Fruit fly (Drosophila melanogaster): ENCODE results near the gene CG8500.

The CG8500 gene

DNA sequence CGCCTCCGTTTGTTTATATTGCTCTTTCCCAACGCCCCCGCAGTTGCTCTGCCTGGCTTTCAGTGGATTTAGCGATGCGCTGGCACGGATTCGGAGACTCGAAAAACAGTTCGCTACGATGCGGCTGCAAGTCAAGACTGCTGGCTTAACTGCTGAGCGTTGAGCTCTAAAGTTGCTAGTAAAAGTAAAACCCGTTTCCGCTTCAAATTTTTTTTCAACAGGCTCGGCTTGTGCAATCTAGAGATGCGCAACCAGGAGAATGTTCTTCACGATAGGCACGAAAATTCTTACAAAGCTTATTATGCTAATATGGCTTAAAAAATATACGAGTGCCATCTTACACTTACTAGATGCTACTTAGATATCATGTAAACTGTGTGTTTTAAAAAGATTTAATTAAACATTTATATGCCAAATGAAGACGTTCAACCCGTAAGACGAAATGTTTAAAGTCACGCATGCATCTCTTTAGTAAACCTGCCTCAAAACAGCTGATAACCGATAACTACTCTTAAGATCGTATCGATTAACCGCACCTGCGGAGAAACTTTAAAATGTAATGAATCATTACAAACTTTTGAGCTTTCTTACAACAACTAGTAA is 37.1 kb upstream of the CG8500 start, which contains the start of gene CG12948 (continued):
- TF ChIP-seq CG3163 (GFP tag; optimal IDR thresholded peaks at IDR 0.05) (no peak), esg (GFP tag; conservative IDR thresholded peaks at IDR 0.05) (peak; percentile 42), B-H2 (GFP tag; optimal IDR thresholded peaks at IDR 0.05) (peak; percentile 66), HHEX (GFP tag; optimal IDR thresholded peaks at IDR 0.05) (no peak), CG11398 (GFP tag; optimal IDR thresholded peaks at IDR 0.05) (no peak), CG15696 (tag; optimal IDR thresholded peaks at IDR 0.05) (peak; percentile 57), Hand (GFP tag; optimal IDR thresholded peaks at IDR 0.05) (no peak), mld (GFP tag; IDR thresholded peaks at IDR 0.05; ENCODE audit: partially characterized antibody) (peak; percentile 79; the same call in 1 of the 3 replicates), CG32772 (GFP tag; IDR thresholded peaks at IDR 0.05) (no peak; the same call in 1 of the 2 replicates), Hmx (GFP tag; optimal IDR thresholded peaks at IDR 0.05) (no peak), CG9437 (GFP tag; optimal IDR thresholded peaks at IDR 0.05) (peak; percentile 30), Hmr (GFP tag; optimal IDR thresholded peaks at IDR 0.05) (no peak), usp (GFP tag; optimal IDR thresholded peaks at IDR 0.05) (no peak), CG34376 (GFP tag; optimal IDR thresholded peaks at IDR 0.05) (peak; percentile 63), Xbp1 (GFP tag; optimal IDR thresholded peaks at IDR 0.05) (peak; percentile 55), CG12155 (GFP tag; optimal IDR thresholded peaks at IDR 0.05) (peak; percentile 39), CG42726 (GFP tag; IDR thresholded peaks at IDR 0.05; ENCODE audit: partially characterized antibody) (0 out of 2 replicates have a peak, but pooled peaks have one; percentile 19), Ada2b (GFP tag; IDR thresholded peaks at IDR 0.05) (no peak), Chrac-16 (GFP tag; optimal IDR thresholded peaks at IDR 0.05) (peak; percentile 36), unc-4 (GFP tag; IDR thresholded peaks at IDR 0.05; ENCODE audit: partially characterized antibody) (peak; percentile 94), CG6813 (GFP tag; optimal IDR thresholded peaks at IDR 0.05) (no peak), NFAT (GFP tag; IDR thresholded peaks at IDR 0.05) (peak; percentile 64), vfl (GFP tag; optimal IDR thresholded peaks at IDR 0.05) (peak; percentile 39), ac (GFP tag; optimal IDR thresholded peaks at IDR 0.05) (no peak), CG33557 (GFP tag; optimal IDR thresholded peaks at IDR 0.05) (peak; percentile 60), CG9932 (GFP tag; IDR thresholded peaks at IDR 0.05) (peak; percentile 77), CG10979 (tag; optimal IDR thresholded peaks at IDR 0.05) (peak; percentile 35), Hr51 (GFP tag; optimal IDR thresholded peaks at IDR 0.05) (peak in 1 of 2 experiments; percentile 36), CG7963 (GFP tag; IDR thresholded peaks at IDR 0.05; ENCODE audit: partially characterized antibody) (peak; percentile 66; the same call in 2 of the 3 replicates), Fer3 (tag; optimal IDR thresholded peaks at IDR 0.05) (peak; percentile 55), btn (GFP tag; optimal IDR thresholded peaks at IDR 0.05) (no peak), Atf6 (GFP tag; IDR thresholded peaks at IDR 0.05) (peak; percentile 31; the same call in 1 of the 2 replicates), dpn (GFP tag; optimal IDR thresholded peaks at IDR 0.05) (peak; percentile 46 to 52), ttk (GFP tag; IDR thresholded peaks at IDR 0.05) (no peak), CG5245 (GFP tag; optimal IDR thresholded peaks at IDR 0.05) (peak; percentile 25), PHDP (tag; optimal IDR thresholded peaks at IDR 0.05) (peak; percentile 64), Dek (tag; optimal IDR thresholded peaks at IDR 0.05) (no peak), salm (tag; optimal IDR thresholded peaks at IDR 0.05) (no peak), Neu2 (GFP tag; optimal IDR thresholded peaks at IDR 0.05; ENCODE audit: borderline replicate concordance) (no peak), stc (GFP tag; IDR thresholded peaks at IDR 0.05) (no peak), Med (GFP tag) (peak; percentile 91), Jarid2 (GFP tag; optimal IDR thresholded peaks at IDR 0.05) (no peak), tx (GFP tag; optimal IDR thresholded peaks at IDR 0.05) (peak; percentile 41), Hsf (GFP tag; optimal IDR thresholded peaks at IDR 0.05) (peak; percentile 54), CG11456 (GFP tag; IDR thresholded peaks at IDR 0.05) (0 out of 3 replicates have a peak, but pooled peaks have one; percentile 12), CG2116 (GFP tag; optimal IDR thresholded peaks at IDR 0.05) (peak; percentile 57), CG17612 (GFP tag; IDR thresholded peaks at IDR 0.05) (no peak), klu (GFP tag; IDR thresholded peaks at IDR 0.05) (peak; percentile 56; the same call in 1 of the 2 replicates)

Data from whole organism, embryonic.